Fruit fly (Drosophila melanogaster) whole organism, embryonic: ENCODE data around the gene Rfx.

ENCODE experiments used
- CG10147 ChIP-seq: fragments of 200-800 bp; sonication (Bioruptor generic); optimal IDR thresholded peaks from 2 replicates; lab custom pipeline; 2019; ENCODE audit warnings: missing biosample characterization, mild to moderate bottlenecking, missing genetic modification characterization, moderate library complexity
- CG12155 ChIP-seq: fragments of 200-800 bp; sonication (Bioruptor generic); optimal IDR thresholded peaks from 3 replicates; lab custom pipeline; 2016; ENCODE audit warnings: missing biosample characterization, missing genetic modification characterization
- CG15479 ChIP-seq: fragments of 200-800 bp; sonication (Bioruptor generic); optimal IDR thresholded peaks from 3 replicates; lab custom pipeline; 2019; ENCODE audit warnings: missing biosample characterization, mild to moderate bottlenecking, missing genetic modification characterization, moderate library complexity
- CG17328 ChIP-seq: fragments of 200-800 bp; sonication (Bioruptor generic); IDR thresholded peaks from 2 replicates; pipeline ENCODE4 v1.3.6; 2022; ENCODE audit warnings: missing biosample characterization, missing genetic modification characterization
- CG17568 ChIP-seq: fragments of 200-800 bp; sonication (Bioruptor generic); optimal IDR thresholded peaks from 2 replicates; lab custom pipeline; 2018; ENCODE audit warnings: missing biosample characterization, mild to moderate bottlenecking, missing genetic modification characterization, moderate library complexity
- CG18476 ChIP-seq: fragments of 200-800 bp; sonication (Bioruptor generic); optimal IDR thresholded peaks from 2 replicates; lab custom pipeline; 2016; ENCODE audit warnings: missing biosample characterization, mild to moderate bottlenecking, missing genetic modification characterization
- CG3281 ChIP-seq: fragments of 200-800 bp; sonication (Bioruptor generic); optimal IDR thresholded peaks from 3 replicates; lab custom pipeline; 2017; ENCODE audit warnings: missing biosample characterization, mild to moderate bottlenecking, missing genetic modification characterization
- CG3726 ChIP-seq: fragments of 200-800 bp; sonication (Bioruptor generic); IDR thresholded peaks from 3 replicates; pipeline ENCODE4, ENCODE4 v1.3.6; 2022; ENCODE audit warnings: missing biosample characterization, missing genetic modification characterization
- CG4282 ChIP-seq: fragments of 200-800 bp; sonication (Bioruptor generic); optimal IDR thresholded peaks from 2 replicates; lab custom pipeline; 2016; ENCODE audit warnings: missing biosample characterization, missing genetic modification characterization
- CG4854 ChIP-seq: fragments of 200-800 bp; sonication (Bioruptor generic); optimal IDR thresholded peaks from 2 replicates; lab custom pipeline; 2016; ENCODE audit warnings: missing biosample characterization, missing genetic modification characterization, inconsistent platforms
- CG6254 ChIP-seq: fragments of 200-800 bp; sonication (Bioruptor generic); optimal IDR thresholded peaks from 3 replicates; lab custom pipeline; 2017; ENCODE audit warnings: mild to moderate bottlenecking, missing biosample characterization, missing genetic modification reagents, missing genetic modification characterization
- CG6272 ChIP-seq: fragments of 200-800 bp; sonication (Bioruptor generic); IDR thresholded peaks from 2 replicates; pipeline ENCODE4 v1.3.6; 2022; ENCODE audit warnings: missing biosample characterization, missing genetic modification characterization
- CG6791 ChIP-seq: fragments of 200-800 bp; sonication (Bioruptor generic); IDR thresholded peaks from 3 replicates; pipeline ENCODE4 v1.3.6; 2022; ENCODE audit warnings: missing biosample characterization, missing genetic modification characterization; ENCODE audit not compliant: partially characterized antibody
- CG7745 ChIP-seq: fragments of 200-800 bp; sonication (Bioruptor generic); optimal IDR thresholded peaks from 2 replicates; lab custom pipeline; 2018; ENCODE audit warnings: missing biosample characterization, mild to moderate bottlenecking, missing genetic modification characterization, moderate library complexity
- CG7786 ChIP-seq: fragments of 200-800 bp; sonication (Bioruptor generic); optimal IDR thresholded peaks from 2 replicates; lab custom pipeline; 2016; ENCODE audit warnings: missing biosample characterization, missing genetic modification characterization
- CG7928 ChIP-seq: fragments of 200-800 bp; sonication (Bioruptor generic); optimal IDR thresholded peaks from 2 replicates; lab custom pipeline; 2017; ENCODE audit warnings: missing biosample characterization, mild to moderate bottlenecking, missing genetic modification characterization
- CG8388 ChIP-seq: fragments of 200-800 bp; sonication (Bioruptor generic); optimal IDR thresholded peaks from 2 replicates; lab custom pipeline; 2019; ENCODE audit warnings: missing biosample characterization, mild to moderate bottlenecking, missing genetic modification characterization, moderate library complexity
- CG8765 ChIP-seq: fragments of 200-800 bp; sonication (Bioruptor generic); IDR thresholded peaks from 2 replicates; pipeline ENCODE4 v1.3.6; 2022; ENCODE audit warnings: missing biosample characterization, missing genetic modification characterization
- CG9797 ChIP-seq: fragments of 200-800 bp; sonication (Bioruptor generic); optimal IDR thresholded peaks from 3 replicates; lab custom pipeline; 2018; ENCODE audit warnings: missing biosample characterization, mild to moderate bottlenecking, missing genetic modification characterization
- CG9817 ChIP-seq: fragments of 200-800 bp; sonication (Bioruptor generic); optimal IDR thresholded peaks from 2 replicates; lab custom pipeline; 2018; ENCODE audit warnings: missing biosample characterization, mild to moderate bottlenecking, missing genetic modification characterization, moderate library complexity
- CHES-1-like ChIP-seq: fragments of 200-800 bp; sonication (Bioruptor generic); optimal IDR thresholded peaks from 2 replicates; lab custom pipeline; 2016; ENCODE audit warnings: missing biosample characterization, missing genetic modification characterization
- CTCF ChIP-seq: fragments of 200-800 bp; sonication (Bioruptor generic); optimal IDR thresholded peaks from 2 replicates; lab custom pipeline; 2017; ENCODE audit warnings: missing biosample characterization, mild to moderate bottlenecking, missing genetic modification characterization, moderate library complexity
- CrebB ChIP-seq: fragments of 200-800 bp; sonication (Bioruptor generic); optimal IDR thresholded peaks from 3 replicates; lab custom pipeline; 2018; ENCODE audit warnings: missing biosample characterization, mild to moderate bottlenecking, missing genetic modification characterization
- E2f1 ChIP-seq: fragments of 200-800 bp; sonication (Bioruptor generic); IDR thresholded peaks from 2 replicates; pipeline ENCODE4 v1.3.6; 2022; ENCODE audit warnings: missing biosample characterization, missing genetic modification characterization
- E2f2 ChIP-seq: fragments of 200-800 bp; sonication (Bioruptor generic); IDR thresholded peaks from 2 replicates; pipeline ENCODE4 v1.3.6; 2022; ENCODE audit warnings: missing biosample characterization, missing genetic modification characterization
- ERR ChIP-seq: fragments of 200-800 bp; sonication (Bioruptor generic); optimal IDR thresholded peaks from 2 replicates; lab custom pipeline; 2016; ENCODE audit warnings: missing biosample characterization, missing genetic modification characterization
- Fer1 ChIP-seq: fragments of 200-800 bp; sonication (Bioruptor generic); optimal IDR thresholded peaks from 2 replicates; lab custom pipeline; 2017; ENCODE audit warnings: missing biosample characterization, mild to moderate bottlenecking, missing genetic modification characterization
- GATAe ChIP-seq: fragments of 200-800 bp; sonication (Bioruptor generic); conservative IDR thresholded peaks from 2 replicates; pipeline ENCODE4 v1.3.6; 2022; ENCODE audit warnings: missing biosample characterization, missing genetic modification characterization
- Hr39 ChIP-seq: fragments of >200 bp; optimal IDR thresholded peaks from 2 replicates; lab custom pipeline; 2017
- MBD-R2 ChIP-seq: fragments of 200-800 bp; sonication (Bioruptor generic); IDR thresholded peaks from 2 replicates; pipeline ENCODE4 v1.3.6; 2022; ENCODE audit warnings: missing biosample characterization, missing genetic modification characterization
- Mad ChIP-seq: fragments of 200-800 bp; sonication (Bioruptor generic); optimal IDR thresholded peaks from 2 replicates; lab custom pipeline; 2016; ENCODE audit warnings: missing biosample characterization, missing genetic modification characterization
- Nf-YA ChIP-seq: fragments of 200-800 bp; sonication (Bioruptor generic); IDR thresholded peaks from 2 replicates; pipeline ENCODE4 v1.3.6; 2022; ENCODE audit warnings: missing biosample characterization, missing genetic modification characterization
- Poxn ChIP-seq: fragments of 200-800 bp; sonication (Bioruptor generic); IDR thresholded peaks from 2 replicates; pipeline ENCODE4 v1.3.6; 2022; ENCODE audit warnings: missing biosample characterization, missing genetic modification characterization
- Scr ChIP-seq: fragments of 200-800 bp; sonication (Bioruptor generic); IDR thresholded peaks from 2 replicates; pipeline ENCODE4 v1.3.6; 2022; ENCODE audit warnings: missing biosample characterization, missing genetic modification characterization; ENCODE audit not compliant: partially characterized antibody
- Sin3A ChIP-seq: fragments of >200 bp; optimal IDR thresholded peaks from 2 replicates; lab custom pipeline; 2018
- Sox102F ChIP-seq: fragments of 200-800 bp; sonication (Bioruptor generic); optimal IDR thresholded peaks from 2 replicates; lab custom pipeline; 2018; ENCODE audit warnings: missing biosample characterization, mild to moderate bottlenecking, missing genetic modification characterization, moderate library complexity
- aop ChIP-seq: fragments of 200-800 bp; sonication (Bioruptor generic); IDR thresholded peaks from 2 replicates; pipeline ENCODE4 v1.3.6; 2022; ENCODE audit warnings: missing biosample characterization, missing genetic modification characterization
- ci ChIP-seq: fragments of 200-800 bp; sonication (Bioruptor generic); IDR thresholded peaks from 3 replicates; pipeline ENCODE4 v1.3.6; 2022; ENCODE audit warnings: missing biosample characterization, missing genetic modification characterization
- cwo ChIP-seq: fragments of 200-800 bp; sonication (Bioruptor generic); optimal IDR thresholded peaks from 3 replicates; lab custom pipeline; 2017; ENCODE audit warnings: missing biosample characterization, missing genetic modification characterization, mild to moderate bottlenecking, moderate library complexity, missing genetic modification reagents
- dan ChIP-seq: fragments of 200-800 bp; sonication (Bioruptor generic); IDR thresholded peaks from 2 replicates; pipeline ENCODE4 v1.3.6; 2022; ENCODE audit warnings: missing biosample characterization, missing genetic modification characterization
- dati ChIP-seq: fragments of 200-800 bp; sonication (Bioruptor generic); IDR thresholded peaks from 2 replicates; pipeline ENCODE4 v1.3.6; 2022; ENCODE audit warnings: missing biosample characterization, missing genetic modification characterization
- disco-r ChIP-seq: fragments of 200-800 bp; sonication (Bioruptor generic); optimal IDR thresholded peaks from 2 replicates; lab custom pipeline; 2016; ENCODE audit warnings: missing biosample characterization, missing genetic modification characterization
- dpn ChIP-seq, 2 experiments: fragments of 200-800 bp; sonication (Bioruptor generic); optimal IDR thresholded peaks; 3 replicates each; lab custom pipeline; 2016; ENCODE audit warnings: missing biosample characterization in 2 of 2, missing genetic modification characterization in 2 of 2
- dysf ChIP-seq: fragments of 200-800 bp; sonication (Bioruptor generic); IDR thresholded peaks from 3 replicates; pipeline ENCODE4 v1.3.6; 2022; ENCODE audit warnings: missing biosample characterization, missing genetic modification characterization
- esg ChIP-seq: fragments of 200-800 bp; sonication (Bioruptor generic); conservative IDR thresholded peaks from 2 replicates; pipeline ENCODE4 v1.3.6; 2022; ENCODE audit warnings: missing biosample characterization, missing genetic modification characterization
- fd3F ChIP-seq: fragments of 200-800 bp; sonication (Bioruptor generic); optimal IDR thresholded peaks from 2 replicates; lab custom pipeline; 2018; ENCODE audit warnings: missing biosample characterization, mild to moderate bottlenecking, missing genetic modification characterization, moderate library complexity
- h ChIP-seq: fragments of >200 bp; optimal IDR thresholded peaks from 2 replicates; lab custom pipeline; 2017
- nau ChIP-seq: fragments of 200-800 bp; sonication (Bioruptor generic); optimal IDR thresholded peaks from 3 replicates; lab custom pipeline; 2017; ENCODE audit warnings: missing biosample characterization, mild to moderate bottlenecking, missing genetic modification characterization, missing genetic modification reagents
- run ChIP-seq: fragments of 200-800 bp; sonication (Bioruptor generic); optimal IDR thresholded peaks from 3 replicates; lab custom pipeline; 2018; ENCODE audit warnings: missing biosample characterization, mild to moderate bottlenecking, missing genetic modification characterization
- tap ChIP-seq: fragments of 200-800 bp; optimal IDR thresholded peaks from 3 replicates; lab custom pipeline; 2019; ENCODE audit warnings: missing biosample characterization, mild to moderate bottlenecking, missing genetic modification characterization, moderate library complexity
- toy ChIP-seq: fragments of 200-800 bp; sonication (Bioruptor generic); IDR thresholded peaks from 2 replicates; pipeline ENCODE4 v1.3.6; 2022; ENCODE audit warnings: missing biosample characterization, missing genetic modification characterization
- vfl ChIP-seq: fragments of 200-800 bp; sonication (Bioruptor generic); optimal IDR thresholded peaks from 2 replicates; lab custom pipeline; 2016; ENCODE audit warnings: missing biosample characterization, missing genetic modification characterization

Rfx gene

DNA sequence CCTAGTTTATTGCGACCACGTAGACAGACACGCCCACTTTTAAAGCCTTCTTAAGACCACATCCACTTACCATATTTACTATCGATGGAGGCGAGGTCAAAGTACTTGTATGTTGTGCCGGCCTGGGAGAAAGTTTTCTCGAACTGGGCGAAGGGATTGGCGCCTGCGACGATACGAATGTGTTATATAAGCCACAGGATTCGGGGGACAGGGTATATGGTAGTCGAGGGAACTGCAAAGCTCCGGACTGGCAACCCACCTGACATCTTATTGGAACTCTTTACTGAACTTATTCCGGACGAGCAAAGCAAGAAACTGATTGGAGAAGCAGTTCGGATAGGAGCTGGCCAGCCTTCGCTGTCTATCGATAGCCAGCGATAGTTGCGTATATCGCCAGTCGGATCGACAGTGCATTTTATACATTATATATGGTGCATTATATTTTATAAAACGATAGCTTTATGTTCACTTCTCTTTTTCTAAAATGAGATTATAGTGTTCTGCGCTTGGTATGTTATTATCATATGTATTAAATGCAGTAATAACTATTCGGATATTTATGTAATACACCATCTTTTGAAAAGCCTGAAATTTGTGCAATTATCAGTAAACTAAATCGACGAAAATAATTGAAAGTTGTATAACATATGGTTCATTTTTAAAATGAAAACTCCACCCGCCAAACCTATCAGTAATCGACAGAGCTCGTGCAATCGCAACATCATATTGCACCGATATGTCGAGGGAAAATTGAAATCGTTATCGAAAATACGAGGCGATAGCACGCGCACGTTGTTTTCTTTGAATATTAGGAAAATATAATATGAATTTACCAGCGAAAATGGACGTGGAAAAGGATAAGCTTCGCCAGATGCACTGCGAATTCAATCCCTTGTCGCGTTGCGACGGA lies 34.9 kb upstream of the Rfx start, which contains the start of the genes Irp-1B and Rrp46 (continued):
- TF ChIP-seq CG4854 (GFP tag; lab: Kevin White, UChicago): no peak
- no peak for TF ChIP-seq E2f1 (GFP tag; lab: Robert Waterston, UW)
- no peak for TF ChIP-seq aop (GFP tag; lab: Robert Waterston, UW)
- no peak for TF ChIP-seq tap (tag; lab: Kevin White, UChicago)
- no peak for TF ChIP-seq CG17568 (GFP tag; lab: Kevin White, UChicago)
- no peak for TF ChIP-seq dpn (GFP tag; optimal IDR thresholded peaks at IDR 0.05; lab: Kevin White, UChicago)
- TF ChIP-seq disco-r (GFP tag; lab: Kevin White, UChicago): no peak
- TF ChIP-seq CG7928: no peak
- no peak for TF ChIP-seq CHES-1-like (GFP tag; lab: Kevin White, UChicago)
- TF ChIP-seq Fer1 (GFP tag; lab: Kevin White, UChicago): no peak
- TF ChIP-seq CG9817 (tag; lab: Kevin White, UChicago): no peak
- TF ChIP-seq CG8765 (GFP tag; lab: Robert Waterston, UW): no peak
- no peak for TF ChIP-seq CG3281 (GFP tag; lab: Kevin White, UChicago)
- no peak for TF ChIP-seq Poxn (GFP tag; lab: Robert Waterston, UW)
- no peak for TF ChIP-seq nau (GFP tag; lab: Kevin White, UChicago)
- TF ChIP-seq CG3726 (GFP tag; lab: Robert Waterston, UW): no peak
- TF ChIP-seq CG12155 (GFP tag; lab: Kevin White, UChicago): no peak
- no peak for TF ChIP-seq toy (GFP tag; lab: Robert Waterston, UW)
- TF ChIP-seq E2f2: peak; percentile 91
- peak; percentile 96 for TF ChIP-seq CG6791 (GFP tag; lab: Robert Waterston, UW)
- TF ChIP-seq ci (GFP tag; lab: Robert Waterston, UW): no peak
- TF ChIP-seq dati (GFP tag; lab: Robert Waterston, UW): no peak
- TF ChIP-seq Scr (GFP tag; lab: Robert Waterston, UW): peak; percentile 88
- no peak for TF ChIP-seq CG18476 (GFP tag; lab: Kevin White, UChicago)
- TF ChIP-seq Hr39 (lab: Kevin White, UChicago): no peak
- TF ChIP-seq esg (GFP tag; lab: Robert Waterston, UW): no peak
- no peak for TF ChIP-seq CG6254
- TF ChIP-seq Sox102F (GFP tag; lab: Kevin White, UChicago): no peak
- no peak for TF ChIP-seq fd3F
- peak; percentile 14 for TF ChIP-seq MBD-R2 (GFP tag; lab: Robert Waterston, UW)
- no peak for TF ChIP-seq cwo (GFP tag; lab: Kevin White, UChicago)
- TF ChIP-seq run (tag; lab: Kevin White, UChicago): no peak
- peak; percentile 54 for TF ChIP-seq Sin3A
- no peak for TF ChIP-seq CG10147
- no peak for TF ChIP-seq CG8388 (GFP tag; lab: Kevin White, UChicago)
- peak; percentile 65 for TF ChIP-seq CG15479 (GFP tag; lab: Kevin White, UChicago)
- no peak for TF ChIP-seq CG17328 (GFP tag; lab: Robert Waterston, UW)
- TF ChIP-seq h (lab: Kevin White, UChicago): no peak
- no peak for TF ChIP-seq vfl (GFP tag; lab: Kevin White, UChicago)
- no peak for TF ChIP-seq GATAe (GFP tag; lab: Robert Waterston, UW)
- TF ChIP-seq dan (GFP tag; lab: Robert Waterston, UW): no peak
- no peak for TF ChIP-seq ERR (GFP tag; lab: Kevin White, UChicago)
- TF ChIP-seq CG7786 (GFP tag; lab: Kevin White, UChicago): no peak
- TF ChIP-seq Mad (GFP tag; lab: Kevin White, UChicago): no peak
- no peak for TF ChIP-seq CG4282 (GFP tag; lab: Kevin White, UChicago)
- TF ChIP-seq CG7745 (tag; lab: Kevin White, UChicago): no peak
- no peak for TF ChIP-seq CrebB (tag; lab: Kevin White, UChicago)
- no peak for TF ChIP-seq Nf-YA (GFP tag; lab: Robert Waterston, UW)
- TF ChIP-seq CG6272: no peak
- no peak for TF ChIP-seq CTCF (GFP tag; lab: Kevin White, UChicago)
- TF ChIP-seq CG9797 (GFP tag; lab: Kevin White, UChicago): no peak
- no peak for TF ChIP-seq dysf (GFP tag; lab: Robert Waterston, UW)
